Worm (Caenorhabditis elegans) whole organism, L1 larva: ENCODE measurements around the gene nspg-3.

Experiments used
- ceh-8 ChIP-seq: fragments of 200-800 bp; sonication (Bioruptor generic); optimal IDR thresholded peaks from 2 replicates; lab custom pipeline; 2018; ENCODE audit warnings: mild to moderate bottlenecking, missing genetic modification characterization, moderate library complexity, missing compliant biosample characterization
- ceh-88 ChIP-seq: fragments of 200-800 bp; sonication (Bioruptor generic); IDR thresholded peaks from 2 replicates; pipeline ENCODE4 v1.3.6; 2022; ENCODE audit warnings: missing genetic modification characterization, missing compliant biosample characterization
- dpl-1 ChIP-seq, 3 experiments: fragments of 150-350 bp in 2 of 3; sonication (generic microtip) in 1 of 3; optimal IDR thresholded peaks; 2 replicates each; lab custom pipeline; 2014 to 2017; ENCODE audit warnings: missing biosample characterization in 3 of 3, missing genetic modification characterization in 3 of 3, missing genetic modification reagents in 3 of 3
- dsc-1 ChIP-seq: sonication (generic microtip); optimal IDR thresholded peaks from 2 replicates; lab custom pipeline; 2016; ENCODE audit warnings: mild to moderate bottlenecking, missing genetic modification characterization, missing compliant biosample characterization
- egl-13 ChIP-seq: sonication (generic microtip); optimal IDR thresholded peaks from 2 replicates; lab custom pipeline; 2016; ENCODE audit warnings: missing genotype, missing genetic modification reagents, missing genetic modification characterization, missing compliant biosample characterization
- elt-2 ChIP-seq: sonication (generic microtip); optimal IDR thresholded peaks from 2 replicates; lab custom pipeline; 2016; ENCODE audit warnings: missing genetic modification characterization, mild to moderate bottlenecking, inconsistent platforms, missing compliant biosample characterization, missing genetic modification reagents
- ets-5 ChIP-seq: fragments of 200-800 bp; sonication (Bioruptor generic); IDR thresholded peaks from 2 replicates; pipeline ENCODE4 v1.3.6; 2022; ENCODE audit warnings: missing genetic modification characterization, missing compliant biosample characterization
- fkh-8 ChIP-seq: sonication (generic microtip); optimal IDR thresholded peaks from 2 replicates; lab custom pipeline; 2016; ENCODE audit warnings: mild to moderate bottlenecking, missing genetic modification characterization, missing compliant biosample characterization
- fos-1 ChIP-seq: fragments of 150-350 bp; optimal IDR thresholded peaks from 2 replicates; lab custom pipeline; 2014; ENCODE audit warnings: missing biosample characterization, missing genetic modification characterization
- hlh-17 ChIP-seq: fragments of 200-800 bp; sonication (Bioruptor generic); optimal IDR thresholded peaks from 2 replicates; lab custom pipeline; 2018; ENCODE audit warnings: missing genetic modification characterization, mild to moderate bottlenecking, missing compliant biosample characterization, moderate library complexity, borderline replicate concordance
- hlh-4 ChIP-seq: sonication (generic microtip); optimal IDR thresholded peaks from 2 replicates; lab custom pipeline; 2016; ENCODE audit warnings: mild to moderate bottlenecking, missing genetic modification characterization, missing compliant biosample characterization
- isw-1 ChIP-seq: fragments of 200-800 bp; sonication (Bioruptor generic); IDR thresholded peaks from 2 replicates; pipeline ENCODE4 v1.3.6; 2022; ENCODE audit warnings: missing genetic modification characterization, missing compliant biosample characterization
- lin-14 ChIP-seq: fragments of 200-800 bp; sonication (Bioruptor generic); optimal IDR thresholded peaks from 2 replicates; lab custom pipeline; 2018; ENCODE audit warnings: mild to moderate bottlenecking, missing genetic modification characterization, moderate library complexity, missing compliant biosample characterization
- lin-15B ChIP-seq: fragments of 150-350 bp; sonication (generic microtip); optimal IDR thresholded peaks from 3 replicates; lab custom pipeline; 2014; ENCODE audit warnings: missing biosample characterization, missing genetic modification characterization
- lin-35 ChIP-seq, 2 experiments: fragments of 150-350 bp; optimal IDR thresholded peaks; 2 replicates each; lab custom pipeline; 2014; ENCODE audit warnings: missing biosample characterization in 2 of 2, missing genetic modification characterization in 2 of 2, missing genetic modification reagents in 2 of 2
- mab-9 ChIP-seq: fragments of 200-800 bp; sonication (Bioruptor generic); IDR thresholded peaks from 2 replicates; pipeline ENCODE4 v1.3.6; 2022; ENCODE audit warnings: missing genetic modification reagents, missing genetic modification characterization, missing compliant biosample characterization
- mdl-1 ChIP-seq, 2 experiments: fragments of 150-350 bp; optimal IDR thresholded peaks; 2 replicates each; lab custom pipeline; 2014 to 2017; ENCODE audit warnings: missing biosample characterization in 2 of 2, missing genetic modification characterization in 2 of 2, inconsistent platforms in 1 of 2
- mep-1 ChIP-seq: fragments of 150-350 bp; optimal IDR thresholded peaks from 2 replicates; lab custom pipeline; 2014; ENCODE audit warnings: missing biosample characterization, missing genetic modification characterization
- nhr-19 ChIP-seq: fragments of 200-800 bp; sonication (Bioruptor generic); conservative IDR thresholded peaks from 2 replicates; pipeline ENCODE4 v1.3.6; 2022; ENCODE audit warnings: missing genetic modification characterization, missing compliant biosample characterization
- nhr-20 ChIP-seq: sonication (generic microtip); optimal IDR thresholded peaks from 2 replicates; lab custom pipeline; 2016; ENCODE audit warnings: mild to moderate bottlenecking, missing genetic modification characterization, missing compliant biosample characterization
- nhr-237 ChIP-seq: fragments of 150-350 bp; optimal IDR thresholded peaks from 2 replicates; lab custom pipeline; 2014; ENCODE audit warnings: missing biosample characterization, missing genetic modification characterization
- nhr-28 ChIP-seq: fragments of 150-350 bp; optimal IDR thresholded peaks from 2 replicates; lab custom pipeline; 2014; ENCODE audit warnings: missing biosample characterization, missing genetic modification characterization
- nhr-90 ChIP-seq: sonication (generic microtip); optimal IDR thresholded peaks from 2 replicates; lab custom pipeline; 2016; ENCODE audit warnings: mild to moderate bottlenecking, missing genetic modification characterization, missing compliant biosample characterization; ENCODE audit not compliant: poor library complexity
- pag-3 ChIP-seq: sonication (generic microtip); optimal IDR thresholded peaks from 2 replicates; lab custom pipeline; 2017; ENCODE audit warnings: missing genetic modification characterization, mild to moderate bottlenecking, missing compliant biosample characterization, antibody characterized with exemption, borderline replicate concordance; ENCODE audit not compliant: insufficient read depth
- pax-3 ChIP-seq: fragments of 200-800 bp; sonication (Bioruptor generic); optimal IDR thresholded peaks from 2 replicates; lab custom pipeline; 2018; ENCODE audit warnings: mild to moderate bottlenecking, missing genetic modification characterization, moderate library complexity, missing compliant biosample characterization
- pqm-1 ChIP-seq: sonication (generic microtip); optimal IDR thresholded peaks from 3 replicates; lab custom pipeline; 2017; ENCODE audit warnings: missing biosample characterization, missing genetic modification characterization
- rnt-1 ChIP-seq: sonication (generic microtip); optimal IDR thresholded peaks from 2 replicates; lab custom pipeline; 2016; ENCODE audit warnings: mild to moderate bottlenecking, missing genetic modification characterization, moderate library complexity, missing compliant biosample characterization
- skn-1 ChIP-seq: fragments of 150-350 bp; optimal IDR thresholded peaks from 2 replicates; lab custom pipeline; 2014; ENCODE audit warnings: missing biosample characterization, missing genetic modification characterization
- snu-23 ChIP-seq: sonication (generic microtip); optimal IDR thresholded peaks from 2 replicates; lab custom pipeline; 2016; ENCODE audit warnings: missing genetic modification characterization, missing compliant biosample characterization
- sox-4 ChIP-seq: sonication (generic microtip); optimal IDR thresholded peaks from 2 replicates; lab custom pipeline; 2016; ENCODE audit warnings: missing genetic modification characterization, missing compliant biosample characterization
- sup-37 ChIP-seq: fragments of 200-800 bp; sonication (Bioruptor generic); optimal IDR thresholded peaks from 2 replicates; lab custom pipeline; 2018; ENCODE audit warnings: mild to moderate bottlenecking, missing genetic modification characterization, missing compliant biosample characterization
- xbp-1 ChIP-seq: sonication (generic microtip); optimal IDR thresholded peaks from 2 replicates; lab custom pipeline; 2016; ENCODE audit warnings: missing genetic modification characterization, missing compliant biosample characterization
- zag-1 ChIP-seq: fragments of 150-350 bp; optimal IDR thresholded peaks from 2 replicates; lab custom pipeline; 2014; ENCODE audit warnings: missing biosample characterization, missing genetic modification characterization
- zip-4 ChIP-seq: fragments of 200-800 bp; sonication (Bioruptor generic); optimal IDR thresholded peaks from 2 replicates; lab custom pipeline; 2018; ENCODE audit warnings: mild to moderate bottlenecking, missing genetic modification characterization, moderate library complexity, missing compliant biosample characterization
- ztf-11 ChIP-seq, 2 experiments: sonication (generic microtip); optimal IDR thresholded peaks; 2 replicates each; lab custom pipeline; 2016 to 2017; ENCODE audit warnings: missing genetic modification characterization in 2 of 2, missing biosample characterization in 1 of 2, missing compliant biosample characterization in 1 of 2

Gene nspg-3

DNA sequence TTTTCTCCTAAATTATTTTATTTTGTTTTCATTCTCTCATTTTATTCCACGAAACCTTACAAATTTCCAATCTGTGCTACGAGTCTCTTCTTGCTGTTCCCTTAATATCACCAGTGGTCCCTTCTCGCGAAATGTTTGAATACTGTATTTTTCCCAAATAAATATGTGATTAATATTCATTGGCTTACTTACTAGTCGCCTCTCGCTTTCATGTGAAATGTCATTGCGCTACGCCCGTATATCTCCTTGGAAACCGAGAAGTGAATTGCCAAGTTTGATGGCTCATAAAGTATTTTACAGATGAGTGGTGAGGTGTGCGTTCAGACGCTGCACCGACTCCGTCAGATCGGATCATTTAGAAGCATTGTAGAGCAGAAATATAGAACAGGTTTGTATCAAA, 33.7 kb downstream of the nspg-3 start, which contains the start of gene rars-2:
rars-2 (plus strand) TSS at position 301 of the 400 bp plus-strand sequence.
- TF ChIP-seq egl-13: no peak
- TF ChIP-seq ets-5 (GFP tag; lab: Robert Waterston, UW): no peak
- no peak for TF ChIP-seq mdl-1 (tag; optimal IDR thresholded peaks at IDR 0.05; lab: Kevin White, UChicago)
- no peak for TF ChIP-seq rnt-1 (tag; lab: Kevin White, UChicago)
- TF ChIP-seq nhr-90 (tag; lab: Kevin White, UChicago): no peak
- TF ChIP-seq lin-35 (GFP tag; optimal IDR thresholded peaks at IDR 0.05; lab: Kevin White, UChicago): no peak
- TF ChIP-seq dsc-1 (tag; lab: Kevin White, UChicago): no peak

DNA sequence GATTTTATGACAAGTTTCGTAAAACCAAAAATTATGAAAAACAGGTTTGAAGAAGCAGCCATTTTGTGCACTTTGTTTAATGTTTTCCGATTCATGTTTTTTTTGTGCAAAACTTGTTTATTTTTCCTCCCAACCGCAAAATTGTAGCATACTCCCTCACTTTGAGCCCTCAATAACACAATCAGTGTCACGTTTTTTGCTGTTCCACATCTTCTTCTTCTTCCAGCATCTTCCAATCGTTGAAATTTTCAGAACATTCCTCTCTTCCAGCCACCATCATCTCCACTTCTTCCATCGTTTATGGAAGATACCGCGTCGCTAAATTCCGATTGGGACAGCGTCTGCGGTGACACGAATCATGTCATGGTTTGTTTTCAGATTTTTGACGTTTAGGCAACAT, 41.0 kb downstream of the nspg-3 start, which contains the start of gene abts-3:
abts-3 (plus strand) TSS at position 301 of the 400 bp plus-strand sequence.
- no peak for TF ChIP-seq pax-3 (tag; lab: Kevin White, UChicago)
- TF ChIP-seq skn-1 (tag; lab: Kevin White, UChicago): no peak
- TF ChIP-seq xbp-1: no peak

DNA sequence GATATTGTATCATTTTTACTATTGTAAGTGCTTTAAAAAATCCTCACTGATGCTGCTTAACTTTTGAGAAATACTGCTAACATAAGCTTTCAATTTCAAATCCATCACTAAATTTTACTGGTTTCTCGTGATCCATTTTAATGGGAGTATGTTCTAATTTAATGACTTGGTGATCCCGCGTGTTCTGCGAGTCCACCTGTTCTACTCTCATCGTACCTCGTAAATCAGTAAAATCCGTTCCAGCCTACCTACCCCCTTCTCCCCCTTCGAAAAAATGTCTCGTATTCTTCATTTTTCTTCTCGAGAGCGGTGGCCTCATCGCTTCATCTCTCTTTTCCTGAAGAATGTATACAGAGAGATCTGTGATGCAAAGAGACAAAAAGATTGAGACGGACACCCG, 44.0 kb downstream of the nspg-3 start:
- TF ChIP-seq nhr-20 (tag; lab: Kevin White, UChicago): no peak
- no peak for TF ChIP-seq fkh-8
- no peak for TF ChIP-seq lin-35 (GFP tag; optimal IDR thresholded peaks at IDR 0.05; lab: Kevin White, UChicago)
- TF ChIP-seq xbp-1: no peak

DNA sequence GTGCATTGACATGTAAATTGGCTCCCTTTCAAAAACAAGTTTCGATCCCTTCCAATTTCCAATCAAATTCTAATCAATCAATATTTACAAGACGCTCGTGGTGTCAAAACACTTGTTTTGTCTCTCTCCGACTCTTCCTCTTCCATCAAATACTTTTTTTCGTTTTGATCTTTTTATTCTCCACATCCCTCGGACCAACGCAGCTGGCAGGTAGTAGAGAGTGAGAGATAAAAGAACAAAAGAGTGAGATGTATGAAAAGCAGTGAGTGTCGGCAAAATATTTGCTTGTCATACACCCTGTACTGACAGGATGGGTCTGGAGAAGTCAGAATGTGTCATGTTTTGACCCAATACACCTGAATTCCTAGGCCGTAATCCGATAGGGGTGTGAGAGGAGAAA, 45.1 kb downstream of the nspg-3 start:
- TF ChIP-seq lin-14 (GFP tag; lab: Kevin White, UChicago): peak; percentile 50
- no peak for TF ChIP-seq sup-37 (GFP tag; lab: Kevin White, UChicago)
- no peak for TF ChIP-seq hlh-17 (GFP tag; lab: Kevin White, UChicago)
- TF ChIP-seq nhr-19 (GFP tag; lab: Robert Waterston, UW): no peak
- no peak for TF ChIP-seq sox-4 (tag; lab: Kevin White, UChicago)
- TF ChIP-seq zip-4 (GFP tag; lab: Kevin White, UChicago): no peak
- TF ChIP-seq fos-1: no peak
- no peak for TF ChIP-seq nhr-28
- no peak for TF ChIP-seq isw-1 (GFP tag; lab: Robert Waterston, UW)
- peak; percentile 48 for TF ChIP-seq rnt-1 (tag; lab: Kevin White, UChicago)
- TF ChIP-seq ztf-11 (tag; optimal IDR thresholded peaks at IDR 0.05; lab: Kevin White, UChicago): no peak
- peak; percentile 10 for TF ChIP-seq snu-23 (GFP tag; lab: Kevin White, UChicago)
- peak; percentile 33 for TF ChIP-seq mep-1
- no peak for TF ChIP-seq hlh-4 (tag; lab: Kevin White, UChicago)

DNA sequence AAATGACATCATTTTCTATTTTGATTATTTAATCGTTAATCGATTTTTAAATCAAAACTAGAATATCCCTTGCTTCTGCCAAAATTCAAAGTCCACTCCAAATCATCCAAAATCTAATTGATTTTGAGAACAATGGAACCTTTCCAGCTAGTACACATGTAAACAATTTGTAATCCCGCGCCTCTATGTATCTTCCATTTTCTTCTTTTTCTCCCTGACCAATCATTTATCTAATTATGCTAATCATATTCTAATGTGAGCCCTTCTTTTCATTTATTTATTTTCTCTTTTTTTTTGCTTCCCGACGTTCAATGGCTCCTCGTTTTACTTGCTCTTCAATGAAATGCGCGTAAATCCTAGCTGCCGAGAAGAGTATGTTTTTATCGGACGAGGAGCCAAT, 46.6 kb downstream of the nspg-3 start:
- TF ChIP-seq lin-15B (tag; lab: Kevin White, UChicago) (no peak), sup-37 (GFP tag; lab: Kevin White, UChicago) (no peak), dpl-1 (GFP tag; optimal IDR thresholded peaks at IDR 0.05; lab: Kevin White, UChicago) (no peak), pqm-1 (tag; lab: Kevin White, UChicago) (no peak), ceh-88 (no peak), lin-14 (GFP tag; lab: Kevin White, UChicago) (peak; percentile 46), ceh-8 (GFP tag; lab: Kevin White, UChicago) (no peak), elt-2 (tag; lab: Kevin White, UChicago) (no peak), nhr-237 (tag; lab: Kevin White, UChicago) (no peak), dsc-1 (tag; lab: Kevin White, UChicago) (peak; percentile 63), pag-3 (tag; lab: Kevin White, UChicago) (no peak), pax-3 (tag; lab: Kevin White, UChicago) (no peak), mab-9 (GFP tag; lab: Robert Waterston, UW) (no peak), nhr-19 (GFP tag; lab: Robert Waterston, UW) (no peak), zag-1 (tag; lab: Kevin White, UChicago) (no peak)
